Fruit fly (Drosophila melanogaster) whole organism, prepupa: ENCODE data around the gene Lsp1alpha.

ENCODE experiments used
- CG11294 ChIP-seq: fragments of 200-800 bp; sonication (Bioruptor generic); IDR thresholded peaks from 2 replicates; pipeline ENCODE4 v1.3.6; 2022; ENCODE audit warnings: missing biosample characterization, missing genetic modification characterization
- Ets96B ChIP-seq: fragments of 200-800 bp; optimal IDR thresholded peaks from 2 replicates; lab custom pipeline; 2019; ENCODE audit warnings: missing biosample characterization, mild to moderate bottlenecking, missing genetic modification characterization, moderate library complexity
- topi ChIP-seq: fragments of 200-800 bp; sonication (Bioruptor generic); optimal IDR thresholded peaks from 3 replicates; lab custom pipeline; 2016; ENCODE audit warnings: missing biosample characterization, missing genetic modification characterization

- TF ChIP-seq Ets96B (tag; lab: Kevin White, UChicago) (no peak), topi (GFP tag; lab: Kevin White, UChicago) (peak; percentile 44), CG11294 (GFP tag; lab: Robert Waterston, UW) (peak; percentile 41; the same call in 1 of the 2 replicates)
These were observed 16.1 kb upstream of the Lsp1alpha start for dm6 chrX:12473953-12474468.
